Fruit fly (Drosophila melanogaster) whole organism, adult: ENCODE measurements around the gene CG33687.

ENCODE experiments used
- CG11617 ChIP-seq: fragments of 200-800 bp; sonication (Bioruptor generic); optimal IDR thresholded peaks from 2 replicates; lab custom pipeline; 2017; ENCODE audit warnings: mild to moderate bottlenecking, missing biosample characterization, missing genetic modification reagents, missing genetic modification characterization
- CG12768 ChIP-seq: fragments of 200-800 bp; sonication (Bioruptor generic); optimal IDR thresholded peaks from 2 replicates; lab custom pipeline; 2017; ENCODE audit warnings: missing biosample characterization, missing genetic modification characterization, mild to moderate bottlenecking, moderate library complexity, missing genetic modification reagents
- CG14711 ChIP-seq: fragments of 200-800 bp; sonication (Bioruptor generic); optimal IDR thresholded peaks from 2 replicates; lab custom pipeline; 2018; ENCODE audit warnings: missing biosample characterization, mild to moderate bottlenecking, missing genetic modification characterization, moderate library complexity
- CG1620 ChIP-seq: fragments of 200-800 bp; sonication (Bioruptor generic); optimal IDR thresholded peaks from 2 replicates; lab custom pipeline; 2016; ENCODE audit warnings: missing biosample characterization, missing genetic modification characterization
- CG33017 ChIP-seq: fragments of 200-800 bp; sonication (Bioruptor generic); optimal IDR thresholded peaks from 2 replicates; lab custom pipeline; 2018; ENCODE audit warnings: missing biosample characterization, mild to moderate bottlenecking, missing genetic modification characterization, moderate library complexity
- CG5204 ChIP-seq: fragments of 200-800 bp; sonication (Bioruptor generic); optimal IDR thresholded peaks from 2 replicates; lab custom pipeline; 2016; ENCODE audit warnings: missing biosample characterization, missing genetic modification characterization
- CG7045 ChIP-seq: fragments of 200-800 bp; sonication (Bioruptor generic); optimal IDR thresholded peaks from 2 replicates; lab custom pipeline; 2017; ENCODE audit warnings: missing biosample characterization, mild to moderate bottlenecking, missing genetic modification characterization
- CG7101 ChIP-seq: fragments of 200-800 bp; sonication (Bioruptor generic); optimal IDR thresholded peaks from 2 replicates; lab custom pipeline; 2018; ENCODE audit warnings: missing biosample characterization, mild to moderate bottlenecking, missing genetic modification characterization, moderate library complexity
- Clk ChIP-seq: fragments of 200-800 bp; sonication (Bioruptor generic); optimal IDR thresholded peaks from 2 replicates; lab custom pipeline; 2017; ENCODE audit warnings: missing biosample characterization, missing genetic modification characterization
- Crg-1 ChIP-seq: fragments of 200-800 bp; sonication (Bioruptor generic); optimal IDR thresholded peaks from 2 replicates; lab custom pipeline; 2016; ENCODE audit warnings: missing biosample characterization, missing genetic modification characterization
- Hr96 ChIP-seq: fragments of 200-800 bp; sonication (Bioruptor generic); optimal IDR thresholded peaks from 2 replicates; lab custom pipeline; 2016; ENCODE audit warnings: missing biosample characterization, missing genetic modification characterization
- Mnt ChIP-seq: fragments of 200-800 bp; sonication (Bioruptor generic); optimal IDR thresholded peaks from 2 replicates; lab custom pipeline; 2016; ENCODE audit warnings: missing biosample characterization, mild to moderate bottlenecking, missing genetic modification characterization
- bab1 ChIP-seq: fragments of 200-800 bp; sonication (Bioruptor generic); optimal IDR thresholded peaks from 3 replicates; lab custom pipeline; 2019; ENCODE audit warnings: missing biosample characterization, mild to moderate bottlenecking, missing genetic modification characterization, moderate library complexity
- cic ChIP-seq: fragments of 200-800 bp; sonication (Bioruptor generic); optimal IDR thresholded peaks from 2 replicates; lab custom pipeline; 2017; ENCODE audit warnings: missing biosample characterization, mild to moderate bottlenecking, missing genetic modification characterization, moderate library complexity
- cnc ChIP-seq, 2 experiments: fragments of >200 bp; optimal IDR thresholded peaks; 2 replicates each; lab custom pipeline; 2017
- kay ChIP-seq: fragments of 200-800 bp; sonication (Bioruptor generic); peaks from one replicate; lab custom pipeline; 2016; ENCODE audit warnings: missing biosample characterization, missing genetic modification characterization, borderline replicate concordance
- ovo ChIP-seq: fragments of 200-800 bp; sonication (Bioruptor generic); optimal IDR thresholded peaks from 2 replicates; lab custom pipeline; 2016; ENCODE audit warnings: missing biosample characterization, missing genetic modification characterization
- pad ChIP-seq: fragments of 200-800 bp; sonication (Bioruptor generic); optimal IDR thresholded peaks from 3 replicates; lab custom pipeline; 2017; ENCODE audit warnings: missing biosample characterization, missing genetic modification characterization, mild to moderate bottlenecking, moderate library complexity, missing genetic modification reagents
- tj ChIP-seq: fragments of 200-800 bp; sonication (Bioruptor generic); optimal IDR thresholded peaks from 3 replicates; lab custom pipeline; 2017; ENCODE audit warnings: missing biosample characterization, mild to moderate bottlenecking, missing genetic modification characterization, moderate library complexity
- toe ChIP-seq: fragments of 200-800 bp; sonication (Bioruptor generic); optimal IDR thresholded peaks from 2 replicates; lab custom pipeline; 2016; ENCODE audit warnings: missing biosample characterization, missing genetic modification characterization

CG33687 gene

DNA sequence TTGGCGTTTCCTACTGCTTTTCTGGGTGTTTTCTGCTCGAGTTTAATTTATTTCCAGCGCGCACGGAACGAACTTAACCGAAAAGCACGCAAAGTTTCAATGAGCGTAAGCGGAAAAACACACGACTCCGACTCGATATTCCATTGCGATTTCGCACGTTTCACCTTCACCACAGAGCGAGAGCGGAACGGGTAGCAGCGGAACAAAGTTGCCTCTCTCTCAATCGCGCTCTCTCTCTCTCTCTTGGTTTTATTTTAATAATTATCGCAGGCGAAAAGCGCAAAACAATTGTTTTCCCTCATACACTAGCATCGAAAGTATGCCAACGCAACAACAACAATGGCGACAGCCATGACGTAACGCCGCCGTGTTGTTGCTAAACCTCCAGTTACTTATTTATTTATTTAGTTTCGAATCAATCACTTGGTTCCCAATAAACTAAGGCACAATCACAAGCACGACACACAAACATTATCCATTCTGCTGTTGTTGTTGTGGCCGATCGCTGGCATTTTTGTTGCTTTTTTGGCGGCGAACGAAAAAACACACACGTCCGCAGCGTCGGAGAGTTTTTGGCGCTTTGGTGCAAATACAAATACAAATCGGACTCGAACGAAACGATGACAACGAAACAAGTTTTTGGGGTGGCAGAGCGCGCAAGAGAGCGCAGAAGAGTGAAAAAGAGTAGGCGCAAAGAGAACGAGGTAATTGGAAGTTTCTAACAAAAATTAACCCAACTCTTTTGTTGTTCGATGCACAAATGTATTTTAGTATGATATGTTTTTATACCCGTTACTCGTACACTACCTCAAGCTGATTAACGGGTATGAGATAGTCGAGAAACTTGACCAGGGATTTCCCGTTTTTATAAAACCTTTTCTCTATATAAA lies 33.3 kb upstream of the CG33687 start, which contains the start of gene CG5151:
CG5151 (minus strand) TSS at position 552 of the 890 bp plus-strand sequence.
- TF ChIP-seq Mnt (GFP tag; lab: Kevin White, UChicago) (peak; percentile 48), CG7101 (peak; percentile 32), CG14711 (peak; percentile 5), cic (peak; percentile 68), Hr96 (no peak), CG5204 (GFP tag; lab: Kevin White, UChicago) (no peak), kay (GFP tag; lab: Kevin White, UChicago) (peak; percentile 32), CG12768 (GFP tag; lab: Kevin White, UChicago) (peak; percentile 21), Crg-1 (GFP tag; lab: Kevin White, UChicago) (peak; percentile 2), bab1 (GFP tag; lab: Kevin White, UChicago) (peak; percentile 24), ovo (no peak), tj (GFP tag; lab: Kevin White, UChicago) (peak; percentile 53), pad (GFP tag; lab: Kevin White, UChicago) (no peak), CG1620 (no peak), CG33017 (tag; lab: Kevin White, UChicago) (peak; percentile 73), CG11617 (GFP tag; lab: Kevin White, UChicago) (peak; percentile 21), Clk (GFP tag; lab: Kevin White, UChicago) (no peak), CG7045 (GFP tag; lab: Kevin White, UChicago) (peak; percentile 16), cnc (optimal IDR thresholded peaks at IDR 0.05; lab: Kevin White, UChicago) (no peak), toe (GFP tag; lab: Kevin White, UChicago) (no peak)

DNA sequence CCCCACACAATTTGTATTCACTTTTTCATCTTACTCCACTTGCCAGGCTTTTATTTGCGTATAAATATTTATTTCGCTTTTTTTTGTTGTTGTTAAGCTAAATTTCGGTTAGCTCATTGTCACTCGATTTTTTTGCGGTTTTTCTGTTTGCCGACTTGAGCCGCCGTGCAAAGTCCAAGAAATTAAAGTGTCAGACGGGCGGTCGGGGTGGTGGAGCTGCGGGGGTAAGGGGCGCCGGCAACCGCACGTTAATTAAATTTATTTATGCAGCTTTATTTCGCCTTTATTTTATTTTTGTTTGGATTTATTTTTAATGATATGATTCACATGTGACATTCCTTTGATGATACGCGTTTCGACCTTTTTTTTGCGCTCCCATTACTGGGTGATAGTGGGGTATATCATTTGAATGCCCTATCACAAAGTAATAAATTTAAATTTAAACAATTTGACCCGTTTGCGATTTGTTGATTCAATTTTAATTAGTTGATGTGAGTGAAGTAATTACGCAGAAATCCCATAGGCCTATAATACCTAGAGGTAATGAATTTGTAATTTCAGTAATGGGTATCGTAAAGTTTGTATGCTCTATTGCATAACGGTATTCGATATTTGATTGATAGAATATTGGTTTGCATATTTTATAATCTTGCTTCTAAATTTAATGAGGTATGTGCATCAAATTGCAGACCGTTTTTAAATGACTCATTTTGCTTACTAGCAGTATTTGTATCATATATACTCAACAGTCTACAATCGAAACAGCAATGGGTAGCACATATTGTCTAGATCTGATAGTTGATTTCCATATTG lies 32.1 kb upstream of the CG33687 start:
- peak; percentile 8 for TF ChIP-seq bab1 (GFP tag; lab: Kevin White, UChicago)
- no peak for TF ChIP-seq CG1620
- TF ChIP-seq tj (GFP tag; lab: Kevin White, UChicago), result peak; percentile 17
- TF ChIP-seq pad (GFP tag; lab: Kevin White, UChicago), result no peak
- peak; percentile 27 for TF ChIP-seq CG12768 (GFP tag; lab: Kevin White, UChicago)
- no peak for TF ChIP-seq toe (GFP tag; lab: Kevin White, UChicago)
- no peak for TF ChIP-seq CG7101
- TF ChIP-seq ovo, result no peak
- no peak for TF ChIP-seq Clk (GFP tag; lab: Kevin White, UChicago)
- TF ChIP-seq cnc (optimal IDR thresholded peaks at IDR 0.05; lab: Kevin White, UChicago), result no peak
- TF ChIP-seq CG7045 (GFP tag; lab: Kevin White, UChicago), result no peak
- peak; percentile 84 for TF ChIP-seq kay (GFP tag; lab: Kevin White, UChicago)
- TF ChIP-seq CG14711, result peak; percentile 0

DNA sequence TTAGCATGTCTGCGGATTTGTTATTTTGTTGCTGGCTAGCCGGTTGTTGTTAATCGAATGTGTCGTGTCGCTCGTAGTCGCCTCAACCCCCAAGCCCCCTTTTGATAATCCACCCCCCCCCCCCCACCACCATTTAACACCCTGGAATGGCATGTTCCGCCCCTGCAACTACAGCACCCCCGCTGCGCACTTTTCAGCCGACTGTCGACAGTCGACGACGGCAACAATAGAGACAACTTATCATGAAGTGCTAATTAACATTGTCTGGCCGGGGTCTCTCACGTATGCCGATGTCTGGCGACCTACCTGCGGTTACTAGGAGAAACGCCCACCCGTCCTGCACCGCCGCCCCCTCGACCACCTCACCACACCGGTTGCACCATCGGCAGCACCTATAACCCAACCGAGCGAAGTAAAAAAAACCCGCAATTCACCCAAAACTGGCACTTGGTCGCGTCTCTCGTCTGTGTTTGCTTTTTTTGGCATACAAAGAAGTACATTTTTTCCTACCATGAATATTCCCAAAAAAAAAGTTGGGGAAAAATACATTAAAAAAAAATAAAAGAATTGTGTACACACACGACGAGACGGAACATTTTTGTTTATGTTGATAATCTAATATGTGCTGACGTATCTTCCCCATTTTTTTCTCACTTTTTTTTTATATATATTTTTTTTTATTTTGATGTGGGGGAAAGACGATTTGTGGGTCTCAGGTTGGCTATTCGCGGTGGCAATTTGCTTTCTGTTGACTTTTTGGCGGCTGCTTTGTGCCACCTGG lies 31.3 kb upstream of the CG33687 start:
- TF ChIP-seq tj (GFP tag; lab: Kevin White, UChicago), result peak; percentile 65
- no peak for TF ChIP-seq bab1 (GFP tag; lab: Kevin White, UChicago)
- no peak for TF ChIP-seq CG12768 (GFP tag; lab: Kevin White, UChicago)
- no peak for TF ChIP-seq ovo
- TF ChIP-seq Hr96, result peak; percentile 17
- TF ChIP-seq CG7101, result no peak

DNA sequence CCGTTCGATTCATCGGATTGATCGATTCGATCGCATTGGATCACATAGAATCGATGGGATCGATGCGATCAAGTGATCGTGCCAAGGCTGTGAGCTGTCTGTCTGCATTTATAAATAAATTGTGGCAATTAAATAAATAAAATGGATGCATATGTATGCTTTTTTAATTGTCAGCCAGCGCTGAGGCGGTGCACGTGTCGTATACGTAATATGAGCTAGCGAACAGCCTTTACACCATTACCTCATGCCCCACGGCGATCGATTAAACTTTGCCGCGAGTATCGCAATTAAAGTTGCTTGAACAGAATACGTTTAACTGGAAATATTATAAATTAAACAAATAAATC lies 30.7 kb upstream of the CG33687 start:
- TF ChIP-seq CG5204 (GFP tag; lab: Kevin White, UChicago), result peak; percentile 11
- peak; percentile 52 for TF ChIP-seq kay (GFP tag; lab: Kevin White, UChicago)
- TF ChIP-seq Crg-1 (GFP tag; lab: Kevin White, UChicago), result no peak

DNA sequence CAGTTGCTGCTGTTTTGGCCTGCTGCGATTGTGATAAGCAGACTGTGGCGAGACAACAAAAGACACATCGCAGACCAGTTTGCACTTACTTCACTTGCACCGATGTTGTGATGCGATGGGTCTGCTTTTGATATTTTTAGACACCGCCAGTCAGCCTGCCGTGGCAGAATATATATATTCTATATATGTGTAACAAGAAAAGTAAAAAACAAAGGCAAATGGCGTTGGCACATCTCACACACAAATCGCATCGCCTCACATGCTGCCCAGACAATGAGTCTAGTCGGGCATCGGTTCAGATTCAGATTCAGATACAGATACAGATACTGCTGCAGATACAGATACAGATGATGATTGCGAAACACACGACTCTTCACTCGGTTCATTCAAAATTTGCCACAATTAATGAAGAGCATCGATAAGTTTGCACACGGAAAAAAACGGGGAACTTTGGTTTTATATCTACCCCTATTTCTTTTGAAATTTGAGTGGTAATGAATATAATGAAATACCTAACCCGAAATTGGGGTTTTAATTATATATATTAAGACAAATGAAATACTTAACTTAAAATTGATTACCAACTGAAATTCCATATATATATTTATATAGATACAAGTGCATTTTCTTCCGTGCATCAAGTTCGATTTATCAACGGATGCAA lies 29.8 kb upstream of the CG33687 start:
- TF ChIP-seq CG11617 (GFP tag; lab: Kevin White, UChicago) (no peak), bab1 (GFP tag; lab: Kevin White, UChicago) (no peak), Crg-1 (GFP tag; lab: Kevin White, UChicago) (no peak), tj (GFP tag; lab: Kevin White, UChicago) (no peak), pad (GFP tag; lab: Kevin White, UChicago) (no peak), kay (GFP tag; lab: Kevin White, UChicago) (no peak), CG14711 (no peak), cic (no peak), Clk (GFP tag; lab: Kevin White, UChicago) (no peak), CG1620 (no peak), toe (GFP tag; lab: Kevin White, UChicago) (no peak), CG5204 (GFP tag; lab: Kevin White, UChicago) (no peak), Mnt (GFP tag; lab: Kevin White, UChicago) (no peak), CG7101 (no peak), cnc (optimal IDR thresholded peaks at IDR 0.05; lab: Kevin White, UChicago) (no peak), CG7045 (GFP tag; lab: Kevin White, UChicago) (no peak), Hr96 (no peak), CG12768 (GFP tag; lab: Kevin White, UChicago) (no peak)
